Worm (Caenorhabditis elegans): ENCODE measurements around the gene C06E7.88.
A peak's percentile ranks its signal among the peaks of the same experiment; 100 is the strongest.

Gene C06E7.88

ce11 chrIV:5817459-5817858, 49.6 kb downstream of the C06E7.88 start (continued):
- TF ChIP-seq hlh-13 (GFP tag; optimal IDR thresholded peaks at IDR 0.05) (no peak), nhr-232 (tag; optimal IDR thresholded peaks at IDR 0.05) (no peak), F13H6.1 (tag; optimal IDR thresholded peaks at IDR 0.05) (peak; percentile 10), sdc-2 (tag; optimal IDR thresholded peaks at IDR 0.05) (no peak), ztf-16 (tag; optimal IDR thresholded peaks at IDR 0.05) (no peak), elt-4 (tag; optimal IDR thresholded peaks at IDR 0.05) (no peak), lim-6 (tag; optimal IDR thresholded peaks at IDR 0.05) (no peak), elt-2 (tag; optimal IDR thresholded peaks at IDR 0.05) (peak; percentile 64), fkh-10 (GFP tag; optimal IDR thresholded peaks at IDR 0.05) (no peak), fax-1 (tag; optimal IDR thresholded peaks at IDR 0.05) (no peak), C38D4.7 (GFP tag; optimal IDR thresholded peaks at IDR 0.05) (no peak), hlh-15 (tag; optimal IDR thresholded peaks at IDR 0.05) (no peak), ceh-31 (tag; optimal IDR thresholded peaks at IDR 0.05) (no peak), mec-3 (tag; optimal IDR thresholded peaks at IDR 0.05; ENCODE audit: borderline replicate concordance) (no peak), nfya-1 (tag; optimal IDR thresholded peaks at IDR 0.05) (peak; percentile 47), pqm-1 (tag; optimal IDR thresholded peaks at IDR 0.05) (no peak), ceh-14 (tag; optimal IDR thresholded peaks at IDR 0.05) (no peak), npax-4 (tag; optimal IDR thresholded peaks at IDR 0.05) (no peak), pha-4 (tag; optimal IDR thresholded peaks at IDR 0.05) (no peak), ceh-45 (GFP tag; IDR thresholded peaks at IDR 0.05) (no peak), unc-55 (GFP tag; optimal IDR thresholded peaks at IDR 0.05) (peak; percentile 82), ceh-24 (tag; optimal IDR thresholded peaks at IDR 0.05) (no peak), ceh-18 (tag; optimal IDR thresholded peaks at IDR 0.05) (peak; percentile 59), ama-1 (optimal IDR thresholded peaks at IDR 0.05) (no peak), ceh-2 (tag; optimal IDR thresholded peaks at IDR 0.05) (no peak), fkh-6 (tag; optimal IDR thresholded peaks at IDR 0.05) (no peak), sox-2 (GFP tag; IDR thresholded peaks at IDR 0.05) (no peak), ceh-6 (GFP tag; optimal IDR thresholded peaks at IDR 0.05) (no peak), unc-3 (GFP tag; conservative IDR thresholded peaks at IDR 0.05) (no peak), unc-3 (tag; optimal IDR thresholded peaks at IDR 0.05) (no peak), T23F11.4 (GFP tag; optimal IDR thresholded peaks at IDR 0.05) (no peak), ceh-30 (tag; optimal IDR thresholded peaks at IDR 0.05) (no peak), pat-9 (tag; optimal IDR thresholded peaks at IDR 0.05) (no peak)

ce11 chrIV:5816466-5816865, 50.6 kb downstream of the C06E7.88 start:
- TF ChIP-seq nfya-1 (tag; optimal IDR thresholded peaks at IDR 0.05) = no peak
- no peak for TF ChIP-seq dve-1 (tag; optimal IDR thresholded peaks at IDR 0.05)
- TF ChIP-seq ceh-31 (tag; optimal IDR thresholded peaks at IDR 0.05) = no peak
- no peak for TF ChIP-seq ceh-19 (GFP tag; optimal IDR thresholded peaks at IDR 0.05)
